Worm (Caenorhabditis elegans): ENCODE results near the gene K01A12.2.

ce11 chrX:8585837-8586236 lies 27.3 kb upstream of the K01A12.2 start, which contains the start of gene F18E9.3:
- TF ChIP-seq pha-4 (tag; optimal IDR thresholded peaks at IDR 0.05) (no peak), mep-1 (tag; optimal IDR thresholded peaks at IDR 0.05) (no peak), flh-1 (GFP tag; optimal IDR thresholded peaks at IDR 0.05) (no peak), unc-62 (GFP tag; optimal IDR thresholded peaks at IDR 0.05) (no peak), elt-3 (tag; optimal IDR thresholded peaks at IDR 0.05) (no peak), sptf-1 (tag; optimal IDR thresholded peaks at IDR 0.05) (no peak), snpc-4 (tag; optimal IDR thresholded peaks at IDR 0.05) (no peak), ces-1 (GFP tag; optimal IDR thresholded peaks at IDR 0.05) (no peak), mls-2 (tag; optimal IDR thresholded peaks at IDR 0.05) (no peak), blmp-1 (tag; optimal IDR thresholded peaks at IDR 0.05) (no peak), zip-8 (tag; optimal IDR thresholded peaks at IDR 0.05) (no peak), bed-3 (GFP tag; optimal IDR thresholded peaks at IDR 0.05) (no peak)

Data from whole organism, mixed stage, embryonic.